Worm (Caenorhabditis elegans): Measurements from ENCODE around the gene svop-1.

DNA sequence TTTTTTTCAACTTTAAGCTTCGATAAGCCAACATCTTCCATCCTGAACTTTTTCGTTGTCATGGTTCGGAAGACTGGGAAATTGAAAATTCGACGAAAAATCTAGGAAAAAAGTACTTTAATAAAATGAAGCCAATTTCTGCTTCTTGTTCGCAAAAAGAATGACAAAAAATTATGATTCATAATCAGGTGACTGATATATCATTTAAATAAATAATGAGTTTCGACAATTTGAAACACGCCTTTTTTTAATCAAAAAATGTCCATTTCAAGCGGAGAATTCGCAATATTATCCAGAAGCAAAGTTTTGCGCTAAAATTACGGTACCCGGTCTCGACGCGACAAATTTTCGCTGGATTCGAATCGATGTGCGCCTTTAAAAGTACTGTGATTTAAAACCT lies 40.2 kb downstream of the svop-1 start, which contains the start of gene F44E2.6:
- no peak for TF ChIP-seq ama-1 (optimal IDR thresholded peaks at IDR 0.05)
- TF ChIP-seq unc-42 (tag; optimal IDR thresholded peaks at IDR 0.05), result no peak
- no peak for TF ChIP-seq elt-2 (tag; optimal IDR thresholded peaks at IDR 0.05)
- TF ChIP-seq unc-3 (GFP tag; conservative IDR thresholded peaks at IDR 0.05), result no peak
- no peak for TF ChIP-seq unc-3 (tag; optimal IDR thresholded peaks at IDR 0.05)
